Worm (Caenorhabditis elegans) whole organism, young adult: ENCODE measurements around the gene C25A8.1.

Experiments
- B0035.1 ChIP-seq: sonication (generic microtip); optimal IDR thresholded peaks from 2 replicates; lab custom pipeline; 2016; ENCODE audit warnings: missing genetic modification characterization, mild to moderate bottlenecking, missing compliant biosample characterization, missing genotype, missing genetic modification reagents
- B0261.1 ChIP-seq: sonication (generic microtip); optimal IDR thresholded peaks from 2 replicates; lab custom pipeline; 2016; ENCODE audit warnings: mild to moderate bottlenecking, missing genetic modification characterization, moderate library complexity, missing compliant biosample characterization
- C06A6.2 ChIP-seq: fragments of 200-800 bp; sonication (Bioruptor generic); conservative IDR thresholded peaks from 2 replicates; pipeline ENCODE4 v1.3.6; 2022; ENCODE audit warnings: missing genetic modification characterization, missing compliant biosample characterization
- C17E4.6 ChIP-seq: fragments of 200-800 bp; sonication (Bioruptor generic); IDR thresholded peaks from 2 replicates; pipeline ENCODE4 v1.3.6; 2022; ENCODE audit warnings: missing genetic modification reagents, missing genetic modification characterization, missing compliant biosample characterization
- D2030.7 ChIP-seq: fragments of 200-800 bp; sonication (Bioruptor generic); IDR thresholded peaks from 2 replicates; pipeline ENCODE4 v1.3.6; 2022; ENCODE audit warnings: missing genetic modification reagents, missing genetic modification characterization, missing compliant biosample characterization
- F22D6.2 ChIP-seq: sonication (generic microtip); optimal IDR thresholded peaks from 2 replicates; lab custom pipeline; 2016; ENCODE audit warnings: mild to moderate bottlenecking, missing genetic modification characterization, missing compliant biosample characterization
- Y53F4B.3 ChIP-seq: fragments of 200-800 bp; sonication (Bioruptor generic); IDR thresholded peaks from 2 replicates; pipeline ENCODE4 v1.3.6; 2022; ENCODE audit warnings: missing genetic modification reagents, missing genetic modification characterization, missing compliant biosample characterization
- Y53G8AR.9 ChIP-seq: fragments of 200-800 bp; sonication (Bioruptor generic); conservative IDR thresholded peaks from 2 replicates; pipeline ENCODE4 v1.3.6; 2022; ENCODE audit warnings: missing genetic modification reagents, missing genetic modification characterization, missing compliant biosample characterization
- Y56A3A.18 ChIP-seq: fragments of 200-800 bp; sonication (Bioruptor generic); IDR thresholded peaks from 2 replicates; pipeline ENCODE4 v1.3.6; 2022; ENCODE audit warnings: missing genetic modification reagents, missing genetic modification characterization, missing compliant biosample characterization
- Y67H2A.10 ChIP-seq: fragments of 200-800 bp; sonication (Bioruptor generic); conservative IDR thresholded peaks from 2 replicates; pipeline ENCODE4 v1.3.6; 2022; ENCODE audit warnings: missing genetic modification reagents, missing genetic modification characterization, missing compliant biosample characterization
- Y95B8A.8 ChIP-seq: fragments of 200-800 bp; sonication (Bioruptor generic); IDR thresholded peaks from 2 replicates; pipeline ENCODE4 v1.3.6; 2022; ENCODE audit warnings: missing genetic modification reagents, missing genetic modification characterization, missing compliant biosample characterization
- aptf-3 ChIP-seq: fragments of 200-800 bp; sonication (Bioruptor generic); IDR thresholded peaks from 2 replicates; pipeline ENCODE4 v1.3.6; 2022; ENCODE audit warnings: missing genetic modification characterization, missing compliant biosample characterization
- attf-5 ChIP-seq: fragments of 200-800 bp; sonication (Bioruptor generic); optimal IDR thresholded peaks from 2 replicates; lab custom pipeline; 2018; ENCODE audit warnings: mild to moderate bottlenecking, missing genetic modification characterization, missing compliant biosample characterization
- bed-2 ChIP-seq: fragments of 200-800 bp; sonication (Bioruptor generic); IDR thresholded peaks from 2 replicates; pipeline ENCODE4 v1.3.6; 2022; ENCODE audit warnings: missing genetic modification reagents, missing genetic modification characterization, missing compliant biosample characterization
- ceh-100 ChIP-seq: fragments of 200-800 bp; sonication (Bioruptor generic); IDR thresholded peaks from 2 replicates; pipeline ENCODE4 v1.3.6; 2022; ENCODE audit warnings: missing genetic modification reagents, missing genetic modification characterization, missing compliant biosample characterization
- ceh-79 ChIP-seq: sonication (generic microtip); optimal IDR thresholded peaks from 2 replicates; lab custom pipeline; 2017; ENCODE audit warnings: mild to moderate bottlenecking, missing genetic modification characterization, missing compliant biosample characterization
- ceh-91 ChIP-seq: fragments of 200-800 bp; sonication (Bioruptor generic); IDR thresholded peaks from 2 replicates; pipeline ENCODE4 v1.3.6; 2022; ENCODE audit warnings: missing genetic modification reagents, missing genetic modification characterization, missing compliant biosample characterization
- chd-7 ChIP-seq: sonication (generic microtip); optimal IDR thresholded peaks from 2 replicates; lab custom pipeline; 2016; ENCODE audit warnings: mild to moderate bottlenecking, missing genetic modification characterization, moderate library complexity, missing compliant biosample characterization
- die-1 ChIP-seq: sonication (generic microtip); optimal IDR thresholded peaks from 2 replicates; lab custom pipeline; 2016; ENCODE audit warnings: missing genotype, mild to moderate bottlenecking, missing genetic modification characterization, missing compliant biosample characterization
- dox-1 ChIP-seq: fragments of 200-800 bp; sonication (Bioruptor generic); IDR thresholded peaks from 2 replicates; pipeline ENCODE4 v1.3.6; 2022; ENCODE audit warnings: missing genetic modification reagents, missing genetic modification characterization, missing compliant biosample characterization
- dpff-1 ChIP-seq: sonication (generic microtip); optimal IDR thresholded peaks from 2 replicates; lab custom pipeline; 2017; ENCODE audit warnings: mild to moderate bottlenecking, missing genetic modification characterization, missing compliant biosample characterization
- dpl-1 ChIP-seq: fragments of 150-350 bp; optimal IDR thresholded peaks from 2 replicates; lab custom pipeline; 2014; ENCODE audit warnings: missing biosample characterization, missing genetic modification reagents, missing genetic modification characterization
- egl-18 ChIP-seq: fragments of 200-800 bp; sonication (Bioruptor generic); IDR thresholded peaks from 2 replicates; pipeline ENCODE4 v1.3.6; 2022; ENCODE audit warnings: missing genetic modification reagents, missing genetic modification characterization, missing compliant biosample characterization
- ekl-4 ChIP-seq: fragments of 200-800 bp; sonication (Bioruptor generic); IDR thresholded peaks from 2 replicates; pipeline ENCODE4 v1.3.6; 2022; ENCODE audit warnings: missing genetic modification reagents, missing genetic modification characterization, missing compliant biosample characterization
- ets-4 ChIP-seq: fragments of 200-800 bp; sonication (Bioruptor generic); optimal IDR thresholded peaks from 2 replicates; lab custom pipeline; 2018; ENCODE audit warnings: mild to moderate bottlenecking, missing genetic modification characterization, missing compliant biosample characterization
- hrde-1 ChIP-seq: sonication (generic microtip); optimal IDR thresholded peaks from 2 replicates; lab custom pipeline; 2016; ENCODE audit warnings: missing genetic modification characterization, mild to moderate bottlenecking, missing compliant biosample characterization, moderate library complexity, missing genotype, missing genetic modification reagents, borderline replicate concordance
- let-526 ChIP-seq: fragments of 200-800 bp; sonication (Bioruptor generic); IDR thresholded peaks from 2 replicates; pipeline ENCODE4 v1.3.6; 2022; ENCODE audit warnings: missing genetic modification reagents, missing genetic modification characterization, missing compliant biosample characterization
- let-607 ChIP-seq, 2 experiments: fragments of 200-800 bp in 1 of 2; sonication (Bioruptor generic) in 1 of 2; sonication (generic microtip) in 1 of 2; optimal IDR thresholded peaks; 2 replicates each; lab custom pipeline; 2016 to 2018; ENCODE audit warnings: mild to moderate bottlenecking in 2 of 2, missing compliant biosample characterization in 2 of 2, missing genetic modification characterization in 2 of 2, moderate library complexity in 2 of 2, missing genotype in 1 of 2
- lin-35 ChIP-seq, 3 experiments: fragments of 150-350 bp in 2 of 3; sonication (generic microtip) in 1 of 3; optimal IDR thresholded peaks; 2 replicates each; lab custom pipeline; 2014 to 2018; ENCODE audit warnings: missing biosample characterization in 3 of 3, missing genetic modification characterization in 3 of 3, missing genetic modification reagents in 3 of 3
- lin-40 ChIP-seq: sonication (generic microtip); optimal IDR thresholded peaks from 2 replicates; lab custom pipeline; 2016; ENCODE audit warnings: missing genetic modification characterization, mild to moderate bottlenecking, missing compliant biosample characterization, missing genotype, missing genetic modification reagents
- madf-10 ChIP-seq: sonication (generic microtip); optimal IDR thresholded peaks from 2 replicates; lab custom pipeline; 2016; ENCODE audit warnings: mild to moderate bottlenecking, missing genetic modification characterization, missing compliant biosample characterization
- madf-8 ChIP-seq: fragments of 200-800 bp; sonication (Bioruptor generic); conservative IDR thresholded peaks from 2 replicates; pipeline ENCODE4 v1.3.6; 2022; ENCODE audit warnings: missing genetic modification reagents, missing genetic modification characterization, missing compliant biosample characterization
- mes-4 ChIP-seq: sonication (generic microtip); optimal IDR thresholded peaks from 2 replicates; lab custom pipeline; 2016; ENCODE audit warnings: missing genotype, missing genetic modification characterization, missing compliant biosample characterization
- nhr-120 ChIP-seq: fragments of 200-800 bp; sonication (Bioruptor generic); IDR thresholded peaks from 2 replicates; pipeline ENCODE4 v1.3.6; 2022; ENCODE audit warnings: missing genetic modification characterization, missing compliant biosample characterization
- nhr-80 ChIP-seq: sonication (generic microtip); optimal IDR thresholded peaks from 2 replicates; lab custom pipeline; 2016; ENCODE audit warnings: missing genetic modification characterization, missing compliant biosample characterization
- nhr-90 ChIP-seq: sonication (generic microtip); optimal IDR thresholded peaks from 2 replicates; lab custom pipeline; 2016; ENCODE audit warnings: missing genotype, mild to moderate bottlenecking, missing genetic modification characterization, missing compliant biosample characterization
- pha-4 ChIP-seq: fragments of 150-350 bp; sonication (generic microtip); optimal IDR thresholded peaks from 2 replicates; lab custom pipeline; 2014; ENCODE audit warnings: missing biosample characterization, missing genetic modification reagents, missing genetic modification characterization
- rec-8 ChIP-seq, 2 experiments: sonication (generic microtip); optimal IDR thresholded peaks; 2 replicates each; lab custom pipeline; 2016; ENCODE audit warnings: mild to moderate bottlenecking in 2 of 2, missing genetic modification characterization in 2 of 2, missing genetic modification reagents in 2 of 2, missing genotype in 2 of 2, missing biosample characterization in 1 of 2, missing compliant biosample characterization in 1 of 2, moderate library complexity in 1 of 2
- repo-1 ChIP-seq: sonication (generic microtip); optimal IDR thresholded peaks from 2 replicates; lab custom pipeline; 2017; ENCODE audit warnings: mild to moderate bottlenecking, missing genetic modification characterization, missing compliant biosample characterization
- rpc-1 ChIP-seq, 2 experiments: fragments of 150-350 bp in 1 of 2; sonication (generic microtip) in 1 of 2; optimal IDR thresholded peaks; 2 replicates each; lab custom pipeline; 2014 to 2018; ENCODE audit warnings: missing biosample characterization in 1 of 2, missing genetic modification characterization in 1 of 2, missing genetic modification reagents in 1 of 2, missing genotype in 1 of 2
- snpc-1.1 ChIP-seq: sonication (generic microtip); optimal IDR thresholded peaks from 2 replicates; lab custom pipeline; 2017; ENCODE audit warnings: missing genetic modification characterization, mild to moderate bottlenecking, missing compliant biosample characterization, antibody characterized with exemption, moderate library complexity, missing genotype, missing genetic modification reagents; ENCODE audit not compliant: insufficient read depth
- snpc-3.4 ChIP-seq: sonication (generic microtip); optimal IDR thresholded peaks from 2 replicates; lab custom pipeline; 2017; ENCODE audit warnings: missing genetic modification characterization, mild to moderate bottlenecking, missing compliant biosample characterization, antibody characterized with exemption, moderate library complexity, missing genotype, missing genetic modification reagents
- sptf-2 ChIP-seq: fragments of 200-800 bp; sonication (Bioruptor generic); optimal IDR thresholded peaks from 2 replicates; lab custom pipeline; 2018; ENCODE audit warnings: mild to moderate bottlenecking, missing genetic modification characterization, missing compliant biosample characterization
- tbp1 ChIP-seq: fragments of 200-800 bp; sonication (Bioruptor generic); optimal IDR thresholded peaks from 2 replicates; lab custom pipeline; 2018; ENCODE audit warnings: mild to moderate bottlenecking, missing genetic modification characterization, missing compliant biosample characterization
- tbx-9 ChIP-seq: sonication (generic microtip); optimal IDR thresholded peaks from 2 replicates; lab custom pipeline; 2016; ENCODE audit warnings: borderline replicate concordance, missing genetic modification characterization, inconsistent platforms, missing compliant biosample characterization
- xnd-1 ChIP-seq: sonication (generic microtip); optimal IDR thresholded peaks from 2 replicates; lab custom pipeline; 2016; ENCODE audit warnings: missing genotype, missing genetic modification reagents, missing genetic modification characterization, missing compliant biosample characterization
- ztf-18 ChIP-seq: sonication (generic microtip); optimal IDR thresholded peaks from 2 replicates; lab custom pipeline; 2016; ENCODE audit warnings: missing genotype, mild to moderate bottlenecking, missing genetic modification characterization, missing compliant biosample characterization
- ztf-28 ChIP-seq: fragments of 200-800 bp; sonication (Bioruptor generic); IDR thresholded peaks from 2 replicates; pipeline ENCODE4 v1.3.6; 2022; ENCODE audit warnings: missing genetic modification reagents, missing genetic modification characterization, missing compliant biosample characterization

The C25A8.1 gene

DNA sequence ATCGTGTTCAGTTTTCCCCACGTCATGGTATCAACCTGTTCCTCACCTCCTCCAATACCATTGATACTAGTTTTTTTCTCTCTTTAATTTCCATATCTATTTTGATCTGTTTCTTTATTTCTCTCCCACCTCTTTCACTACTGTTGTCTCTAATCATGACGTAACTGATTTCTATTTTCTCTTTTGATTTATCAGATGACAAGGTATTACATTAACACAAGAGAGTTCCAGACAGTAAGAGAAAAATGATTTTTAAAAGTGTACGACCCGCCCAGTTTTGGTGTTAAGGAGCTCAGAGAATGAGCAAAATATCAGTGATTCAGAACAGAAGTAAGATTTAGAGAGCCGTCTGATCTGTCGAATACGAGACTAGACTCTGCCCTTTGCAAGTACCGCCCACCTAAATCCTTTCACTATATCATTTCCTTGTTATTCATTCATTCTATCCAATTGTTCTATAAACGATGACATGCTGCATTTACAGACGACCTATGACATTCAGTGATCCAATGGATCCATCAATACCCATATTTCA is 38.8 kb downstream of the C25A8.1 start, which contains the start of gene nhr-105 (continued):
- TF ChIP-seq Y56A3A.18 (GFP tag; lab: Robert Waterston, UW) (no peak), madf-10 (tag; lab: Kevin White, UChicago) (no peak), Y53F4B.3 (GFP tag; lab: Robert Waterston, UW) (no peak), chd-7 (tag; lab: Kevin White, UChicago) (peak; percentile 37), dox-1 (GFP tag; lab: Robert Waterston, UW) (0 out of 2 replicates have a peak, but pooled peaks have one; percentile 27), tbp1 (peak; percentile 34), C17E4.6 (GFP tag; lab: Robert Waterston, UW) (no peak), attf-5 (peak; percentile 56), nhr-90 (tag; lab: Kevin White, UChicago) (peak; percentile 39), nhr-120 (GFP tag; lab: Robert Waterston, UW) (no peak), snpc-3.4 (tag; lab: Kevin White, UChicago) (no peak), sptf-2 (GFP tag; lab: Kevin White, UChicago) (no peak), ceh-100 (GFP tag; lab: Robert Waterston, UW) (no peak), snpc-1.1 (no peak), Y95B8A.8 (GFP tag; lab: Robert Waterston, UW) (peak; percentile 51; the same call in 1 of the 2 replicates), bed-2 (GFP tag; lab: Robert Waterston, UW) (no peak), mes-4 (tag; lab: Kevin White, UChicago) (no peak), B0035.1 (no peak), D2030.7 (GFP tag; lab: Robert Waterston, UW) (no peak), ekl-4 (GFP tag; lab: Robert Waterston, UW) (no peak), hrde-1 (tag; lab: Kevin White, UChicago) (no peak), dpff-1 (no peak), ceh-79 (tag; lab: Kevin White, UChicago) (no peak), xnd-1 (tag; lab: Kevin White, UChicago) (no peak), F22D6.2 (tag; lab: Kevin White, UChicago) (peak; percentile 32), die-1 (tag; lab: Kevin White, UChicago) (no peak), ztf-18 (tag; lab: Kevin White, UChicago) (peak; percentile 9), ets-4 (no peak), tbx-9 (tag; lab: Kevin White, UChicago) (no peak), C06A6.2 (GFP tag; lab: Robert Waterston, UW) (peak; percentile 62), lin-40 (tag; lab: Kevin White, UChicago) (peak; percentile 59), let-607 (tag; optimal IDR thresholded peaks at IDR 0.05; lab: Kevin White, UChicago) (no peak), ztf-28 (no peak), rec-8 (tag; optimal IDR thresholded peaks at IDR 0.05; lab: Kevin White, UChicago) (no peak), dpl-1 (GFP tag; lab: Kevin White, UChicago) (no peak), rpc-1 (optimal IDR thresholded peaks at IDR 0.05; lab: Kevin White, UChicago) (no peak), rpc-1 (tag; optimal IDR thresholded peaks at IDR 0.05; lab: Kevin White, UChicago) (no peak), pha-4 (tag; lab: Kevin White, UChicago) (no peak), repo-1 (tag; lab: Kevin White, UChicago) (no peak), let-526 (GFP tag; lab: Robert Waterston, UW) (no peak), nhr-80 (peak; percentile 41), madf-8 (GFP tag; lab: Robert Waterston, UW) (no peak), B0261.1 (tag; lab: Kevin White, UChicago) (no peak), ceh-91 (GFP tag; lab: Robert Waterston, UW) (no peak), Y67H2A.10 (GFP tag; lab: Robert Waterston, UW) (no peak), aptf-3 (GFP tag; lab: Robert Waterston, UW) (no peak), egl-18 (GFP tag; lab: Robert Waterston, UW) (no peak), Y53G8AR.9 (GFP tag; lab: Robert Waterston, UW) (no peak), lin-35 (GFP tag; optimal IDR thresholded peaks at IDR 0.05; lab: Kevin White, UChicago) (peak in 1 of 3 experiments; percentile 27)
